Fruit fly (Drosophila melanogaster) whole organism, embryonic: Measurements from ENCODE around the gene Uba2.

ENCODE experiments used
- ATbp ChIP-seq: fragments of 200-800 bp; sonication (Bioruptor generic); optimal IDR thresholded peaks from 2 replicates; lab custom pipeline; 2017; ENCODE audit warnings: missing biosample characterization, mild to moderate bottlenecking, missing genetic modification characterization, missing genetic modification reagents
- Atf3 ChIP-seq: fragments of 200-800 bp; sonication (Bioruptor generic); optimal IDR thresholded peaks from 3 replicates; lab custom pipeline; 2016; ENCODE audit warnings: missing biosample characterization, missing genetic modification characterization
- BEAF-32 ChIP-seq: fragments of 200-800 bp; sonication (Bioruptor generic); optimal IDR thresholded peaks from 3 replicates; lab custom pipeline; 2017; ENCODE audit warnings: missing biosample characterization, missing genetic modification characterization, mild to moderate bottlenecking, moderate library complexity, missing genetic modification reagents
- Blimp-1 ChIP-seq: fragments of 200-800 bp; sonication (Bioruptor generic); optimal IDR thresholded peaks from 3 replicates; lab custom pipeline; 2018; ENCODE audit warnings: missing biosample characterization, missing genetic modification characterization, mild to moderate bottlenecking, moderate library complexity, missing genetic modification reagents
- CG11695 ChIP-seq: fragments of 200-800 bp; sonication (Bioruptor generic); IDR thresholded peaks from 3 replicates; pipeline ENCODE4 v1.3.6; 2022; ENCODE audit warnings: missing biosample characterization, missing genetic modification characterization
- CG12769 ChIP-seq: fragments of 200-800 bp; sonication (Bioruptor generic); optimal IDR thresholded peaks from 2 replicates; lab custom pipeline; 2019; ENCODE audit warnings: missing biosample characterization, mild to moderate bottlenecking, missing genetic modification characterization, moderate library complexity
- CG13287 ChIP-seq: fragments of 200-800 bp; sonication (Bioruptor generic); IDR thresholded peaks from 2 replicates; pipeline ENCODE4 v1.3.6; 2022; ENCODE audit warnings: missing biosample characterization, missing genetic modification characterization; ENCODE audit not compliant: partially characterized antibody
- CG13424 ChIP-seq: fragments of 200-800 bp; sonication (Bioruptor generic); optimal IDR thresholded peaks from 2 replicates; lab custom pipeline; 2019; ENCODE audit warnings: missing biosample characterization, mild to moderate bottlenecking, missing genetic modification characterization, moderate library complexity
- CG14441 ChIP-seq: fragments of 200-800 bp; sonication (Bioruptor generic); IDR thresholded peaks from 2 replicates; pipeline ENCODE4 v1.3.6; 2022; ENCODE audit warnings: missing biosample characterization, missing genetic modification characterization
- CG16813 ChIP-seq: fragments of 200-800 bp; sonication (Bioruptor generic); IDR thresholded peaks from 3 replicates; pipeline ENCODE4 v1.3.6; 2022; ENCODE audit warnings: missing biosample characterization, missing genetic modification characterization; ENCODE audit not compliant: partially characterized antibody
- CG17359 ChIP-seq: fragments of 200-800 bp; sonication (Bioruptor generic); optimal IDR thresholded peaks from 3 replicates; lab custom pipeline; 2018; ENCODE audit warnings: missing biosample characterization, mild to moderate bottlenecking, missing genetic modification characterization, moderate library complexity
- CG18262 ChIP-seq: fragments of 200-800 bp; optimal IDR thresholded peaks from 3 replicates; lab custom pipeline; 2019; ENCODE audit warnings: missing biosample characterization, mild to moderate bottlenecking, missing genetic modification characterization, moderate library complexity
- CG3163 ChIP-seq: fragments of 200-800 bp; sonication (Bioruptor generic); optimal IDR thresholded peaks from 3 replicates; lab custom pipeline; 2016; ENCODE audit warnings: missing biosample characterization, missing genetic modification characterization
- CG3726 ChIP-seq: fragments of 200-800 bp; sonication (Bioruptor generic); IDR thresholded peaks from 3 replicates; pipeline ENCODE4, ENCODE4 v1.3.6; 2022; ENCODE audit warnings: missing biosample characterization, missing genetic modification characterization
- CG3847 ChIP-seq: fragments of 200-800 bp; sonication (Bioruptor generic); IDR thresholded peaks from 2 replicates; pipeline ENCODE4 v1.3.6; 2022; ENCODE audit warnings: missing biosample characterization, missing genetic modification characterization
- CG4282 ChIP-seq: fragments of 200-800 bp; sonication (Bioruptor generic); optimal IDR thresholded peaks from 2 replicates; lab custom pipeline; 2016; ENCODE audit warnings: missing biosample characterization, missing genetic modification characterization
- CG4707 ChIP-seq: fragments of 200-800 bp; sonication (Bioruptor generic); optimal IDR thresholded peaks from 2 replicates; lab custom pipeline; 2018; ENCODE audit warnings: missing biosample characterization, mild to moderate bottlenecking, missing genetic modification characterization, moderate library complexity
- CG4820 ChIP-seq: fragments of 200-800 bp; sonication (Bioruptor generic); optimal IDR thresholded peaks from 3 replicates; lab custom pipeline; 2016; ENCODE audit warnings: missing biosample characterization, missing genetic modification characterization
- CG6765 ChIP-seq: fragments of 200-800 bp; sonication (Bioruptor generic); optimal IDR thresholded peaks from 3 replicates; lab custom pipeline; 2017; ENCODE audit warnings: missing biosample characterization, mild to moderate bottlenecking, missing genetic modification characterization
- CG7745 ChIP-seq: fragments of 200-800 bp; sonication (Bioruptor generic); optimal IDR thresholded peaks from 2 replicates; lab custom pipeline; 2018; ENCODE audit warnings: missing biosample characterization, mild to moderate bottlenecking, missing genetic modification characterization, moderate library complexity
- CG7928 ChIP-seq: fragments of 200-800 bp; sonication (Bioruptor generic); optimal IDR thresholded peaks from 2 replicates; lab custom pipeline; 2017; ENCODE audit warnings: missing biosample characterization, mild to moderate bottlenecking, missing genetic modification characterization
- CG9817 ChIP-seq: fragments of 200-800 bp; sonication (Bioruptor generic); optimal IDR thresholded peaks from 2 replicates; lab custom pipeline; 2018; ENCODE audit warnings: missing biosample characterization, mild to moderate bottlenecking, missing genetic modification characterization, moderate library complexity
- Doc2 ChIP-seq: fragments of 200-800 bp; sonication (Bioruptor generic); IDR thresholded peaks from 2 replicates; pipeline ENCODE4 v1.3.6; 2022; ENCODE audit warnings: missing biosample characterization, missing genetic modification characterization
- Dref ChIP-seq: fragments of 200-800 bp; sonication (Bioruptor generic); IDR thresholded peaks from 2 replicates; pipeline ENCODE4 v1.3.6; 2022; ENCODE audit warnings: missing biosample characterization, missing genetic modification characterization
- E2f2 ChIP-seq: fragments of 200-800 bp; sonication (Bioruptor generic); IDR thresholded peaks from 2 replicates; pipeline ENCODE4 v1.3.6; 2022; ENCODE audit warnings: missing biosample characterization, missing genetic modification characterization
- Hr51 ChIP-seq, 2 experiments: fragments of 200-800 bp; sonication (Bioruptor generic); optimal IDR thresholded peaks; 2 replicates in 1 of 2; 3 replicates in 1 of 2; lab custom pipeline; 2016 to 2018; ENCODE audit warnings: missing biosample characterization in 2 of 2, missing genetic modification characterization in 2 of 2, mild to moderate bottlenecking in 1 of 2, moderate library complexity in 1 of 2
- Mad ChIP-seq: fragments of 200-800 bp; sonication (Bioruptor generic); optimal IDR thresholded peaks from 2 replicates; lab custom pipeline; 2016; ENCODE audit warnings: missing biosample characterization, missing genetic modification characterization
- Max ChIP-seq: fragments of 200-800 bp; sonication (Bioruptor generic); optimal IDR thresholded peaks from 2 replicates; lab custom pipeline; 2016; ENCODE audit warnings: missing biosample characterization, mild to moderate bottlenecking, missing genetic modification characterization
- Med ChIP-seq: fragments of 200-800 bp; sonication (Bioruptor generic); peaks from one replicate; lab custom pipeline; 2016; ENCODE audit warnings: missing biosample characterization, missing genetic modification characterization, mild to moderate bottlenecking, inconsistent platforms, moderate library complexity
- Ptx1 ChIP-seq: fragments of 200-800 bp; sonication (Bioruptor generic); IDR thresholded peaks from 2 replicates; pipeline ENCODE4 v1.3.6; 2022; ENCODE audit warnings: missing biosample characterization, missing genetic modification characterization
- bsh ChIP-seq, 2 experiments: fragments of 200-800 bp; sonication (Bioruptor generic); optimal IDR thresholded peaks; 2 replicates each; lab custom pipeline; 2017 to 2018; ENCODE audit warnings: mild to moderate bottlenecking in 2 of 2, missing biosample characterization in 2 of 2, missing genetic modification characterization in 2 of 2, moderate library complexity in 1 of 2
- cg ChIP-seq: fragments of 200-800 bp; sonication (Bioruptor generic); optimal IDR thresholded peaks from 3 replicates; lab custom pipeline; 2019; ENCODE audit warnings: missing biosample characterization, mild to moderate bottlenecking, missing genetic modification characterization, moderate library complexity
- chn ChIP-seq: fragments of 200-800 bp; sonication (Bioruptor generic); optimal IDR thresholded peaks from 2 replicates; lab custom pipeline; 2016; ENCODE audit warnings: missing biosample characterization, missing genetic modification characterization
- ci ChIP-seq: fragments of 200-800 bp; sonication (Bioruptor generic); IDR thresholded peaks from 3 replicates; pipeline ENCODE4 v1.3.6; 2022; ENCODE audit warnings: missing biosample characterization, missing genetic modification characterization
- crc ChIP-seq: fragments of 200-800 bp; sonication (Bioruptor generic); optimal IDR thresholded peaks from 2 replicates; lab custom pipeline; 2016; ENCODE audit warnings: missing biosample characterization, missing genetic modification characterization
- dan ChIP-seq: fragments of 200-800 bp; sonication (Bioruptor generic); IDR thresholded peaks from 2 replicates; pipeline ENCODE4 v1.3.6; 2022; ENCODE audit warnings: missing biosample characterization, missing genetic modification characterization
- dmrt11E ChIP-seq: fragments of 200-800 bp; sonication (Bioruptor generic); optimal IDR thresholded peaks from 3 replicates; lab custom pipeline; 2018; ENCODE audit warnings: missing biosample characterization, mild to moderate bottlenecking, missing genetic modification characterization, moderate library complexity
- eyg ChIP-seq: fragments of 200-800 bp; sonication (Bioruptor generic); optimal IDR thresholded peaks from 3 replicates; lab custom pipeline; 2016; ENCODE audit warnings: missing biosample characterization, missing genetic modification characterization
- gcm2 ChIP-seq: fragments of 200-800 bp; sonication (Bioruptor generic); optimal IDR thresholded peaks from 2 replicates; lab custom pipeline; 2016; ENCODE audit warnings: missing biosample characterization, missing genetic modification characterization
- gro ChIP-seq: fragments of 200-800 bp; sonication (Bioruptor generic); optimal IDR thresholded peaks from 2 replicates; lab custom pipeline; 2016; ENCODE audit warnings: missing biosample characterization, missing genetic modification characterization
- lilli ChIP-seq: fragments of 200-800 bp; sonication (Bioruptor generic); optimal IDR thresholded peaks from 3 replicates; lab custom pipeline; 2016; ENCODE audit warnings: missing biosample characterization, missing genetic modification characterization
- lmd ChIP-seq: fragments of 200-800 bp; sonication (Bioruptor generic); IDR thresholded peaks from 2 replicates; pipeline ENCODE4 v1.3.6; 2022; ENCODE audit warnings: missing biosample characterization, missing genetic modification characterization
- lola ChIP-seq, 3 experiments: fragments of >200 bp in 2 of 3; fragments of 200-800 bp in 1 of 3; sonication (Bioruptor generic) in 1 of 3; optimal IDR thresholded peaks; 2 replicates each; lab custom pipeline; 2017 to 2019; ENCODE audit warnings: missing biosample characterization in 3 of 3, missing genetic modification characterization in 3 of 3, mild to moderate bottlenecking in 1 of 3, moderate library complexity in 1 of 3
- mirr ChIP-seq: fragments of 200-800 bp; sonication (Bioruptor generic); optimal IDR thresholded peaks from 3 replicates; lab custom pipeline; 2018; ENCODE audit warnings: missing biosample characterization, mild to moderate bottlenecking, missing genetic modification characterization
- odd ChIP-seq: fragments of 200-800 bp; sonication (Bioruptor generic); optimal IDR thresholded peaks from 2 replicates; lab custom pipeline; 2017; ENCODE audit warnings: missing biosample characterization, mild to moderate bottlenecking, missing genetic modification characterization
- pros ChIP-seq: fragments of 200-800 bp; sonication (Bioruptor generic); optimal IDR thresholded peaks from 3 replicates; lab custom pipeline; 2019; ENCODE audit warnings: missing biosample characterization, mild to moderate bottlenecking, missing genetic modification characterization, moderate library complexity
- ranshi ChIP-seq: fragments of 200-800 bp; sonication (Bioruptor generic); IDR thresholded peaks from 2 replicates; pipeline ENCODE4 v1.3.6; 2022; ENCODE audit warnings: missing biosample characterization, missing genetic modification characterization
- slou ChIP-seq: fragments of 200-800 bp; sonication (Bioruptor generic); optimal IDR thresholded peaks from 3 replicates; lab custom pipeline; 2016; ENCODE audit warnings: missing biosample characterization, missing genetic modification characterization
- tap ChIP-seq: fragments of 200-800 bp; optimal IDR thresholded peaks from 3 replicates; lab custom pipeline; 2019; ENCODE audit warnings: missing biosample characterization, mild to moderate bottlenecking, missing genetic modification characterization, moderate library complexity
- tio ChIP-seq: fragments of 200-800 bp; sonication (Bioruptor generic); optimal IDR thresholded peaks from 2 replicates; lab custom pipeline; 2017; ENCODE audit warnings: missing biosample characterization, missing genetic modification characterization, inconsistent platforms

Uba2 gene

dm6 chr3L:8137448-8137906, 9.9 kb upstream of the Uba2 start, which contains the start of the genes Setx and mus301 (continued):
- TF ChIP-seq CG16813 (GFP tag; lab: Robert Waterston, UW) (no peak), lola (GFP tag; optimal IDR thresholded peaks at IDR 0.05; lab: Kevin White, UChicago) (peak in 1 of 3 experiments; percentile 74), gcm2 (GFP tag; lab: Kevin White, UChicago) (peak; percentile 44), CG13424 (tag; lab: Kevin White, UChicago) (peak; percentile 79), Med (GFP tag; lab: Kevin White, UChicago) (peak; percentile 97), bsh (GFP tag; optimal IDR thresholded peaks at IDR 0.05; lab: Kevin White, UChicago) (peak in 1 of 2 experiments; percentile 71), Ptx1 (GFP tag; lab: Robert Waterston, UW) (peak; percentile 79), tio (peak; percentile 78), ci (GFP tag; lab: Robert Waterston, UW) (peak; percentile 58; the same call in 1 of the 3 replicates), pros (GFP tag; lab: Kevin White, UChicago) (no peak), ATbp (GFP tag; lab: Kevin White, UChicago) (peak; percentile 30), CG6765 (GFP tag; lab: Kevin White, UChicago) (no peak), Blimp-1 (GFP tag; lab: Kevin White, UChicago) (no peak), dmrt11E (tag; lab: Kevin White, UChicago) (peak; percentile 63), Atf3 (GFP tag; lab: Kevin White, UChicago) (peak; percentile 74), CG12769 (no peak), E2f2 (peak; percentile 91), gro (GFP tag; lab: Kevin White, UChicago) (peak; percentile 84), CG4707 (GFP tag; lab: Kevin White, UChicago) (no peak), dan (no peak; the same call in 1 of the 2 replicates), chn (GFP tag; lab: Kevin White, UChicago) (peak; percentile 90), CG7745 (no peak), CG3163 (GFP tag; lab: Kevin White, UChicago) (peak; percentile 51), cg (GFP tag; lab: Kevin White, UChicago) (no peak), lilli (GFP tag; lab: Kevin White, UChicago) (peak; percentile 92), CG3847 (GFP tag; lab: Robert Waterston, UW) (peak; percentile 93), CG11695 (GFP tag; lab: Robert Waterston, UW) (peak; percentile 59), CG4820 (peak; percentile 80), odd (GFP tag; lab: Kevin White, UChicago) (no peak), crc (GFP tag; lab: Kevin White, UChicago) (peak; percentile 47), Dref (GFP tag; lab: Robert Waterston, UW) (peak; percentile 48), Doc2 (GFP tag; lab: Robert Waterston, UW) (no peak), tap (no peak), CG4282 (GFP tag; lab: Kevin White, UChicago) (peak; percentile 83), Max (GFP tag; lab: Kevin White, UChicago) (peak; percentile 91), BEAF-32 (GFP tag; lab: Kevin White, UChicago) (peak; percentile 56), ranshi (peak; percentile 68; the same call in 1 of the 2 replicates), slou (GFP tag; lab: Kevin White, UChicago) (peak; percentile 78), CG7928 (GFP tag; lab: Kevin White, UChicago) (peak; percentile 94), CG9817 (tag; lab: Kevin White, UChicago) (peak; percentile 86), CG17359 (no peak), CG14441 (GFP tag; lab: Robert Waterston, UW) (peak; percentile 64; the same call in 1 of the 2 replicates), CG18262 (tag; lab: Kevin White, UChicago) (no peak), eyg (GFP tag; lab: Kevin White, UChicago) (no peak), CG13287 (GFP tag; lab: Robert Waterston, UW) (peak; percentile 49), Mad (GFP tag; lab: Kevin White, UChicago) (peak; percentile 81), Hr51 (GFP tag; optimal IDR thresholded peaks at IDR 0.05; lab: Kevin White, UChicago) (peak in 1 of 2 experiments; percentile 87), CG3726 (no peak), mirr (GFP tag; lab: Kevin White, UChicago) (no peak), lmd (GFP tag; lab: Robert Waterston, UW) (peak; percentile 74)
